In the genomic region with DNA sequence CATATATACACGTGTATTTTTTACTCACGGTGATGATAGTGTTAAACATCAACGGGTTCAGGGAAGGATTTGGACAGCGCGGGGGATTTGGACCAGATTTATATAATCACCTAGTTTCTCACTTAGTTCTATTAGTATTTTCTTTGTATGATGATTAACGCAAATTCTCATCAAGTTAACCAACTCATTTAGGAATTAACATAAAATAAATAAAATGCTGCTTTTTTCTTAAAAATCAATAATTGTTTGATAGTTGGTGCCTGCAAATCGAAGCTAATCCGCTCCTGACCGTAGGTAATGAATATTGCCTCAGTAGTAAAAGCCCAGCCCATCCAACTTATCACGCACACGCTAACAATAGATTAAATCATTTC, we compare ENCODE assay signal across 3 fruit fly cellular contexts.
TF ChIP-seq lines count a peak whose summit lies in the region.

No protein-coding gene starts in this region.

TF ChIP-seq in whole organism, adult, 20 proteins besides CTCF, POLR2A, EP300 and RAD21 (continued from another document):
- TF ChIP-seq bab1 (GFP tag; optimal IDR thresholded peaks at IDR 0.05; lab: Kevin White, UChicago): peak; percentile 46
- peak; percentile 96 for TF ChIP-seq CG12768 (GFP tag; optimal IDR thresholded peaks at IDR 0.05; lab: Kevin White, UChicago)
- peak; percentile 95 for TF ChIP-seq CG7101 (tag; optimal IDR thresholded peaks at IDR 0.05; lab: Kevin White, UChicago)

TF ChIP-seq in whole organism, embryonic, 481 proteins besides CTCF, POLR2A, EP300 and RAD21 (continued from another document and continues in another):
- peak; percentile 72 for TF ChIP-seq CG17612 (GFP tag; IDR thresholded peaks at IDR 0.05; lab: Robert Waterston, UW)
- peak; percentile 60 for TF ChIP-seq CG8281 (tag; optimal IDR thresholded peaks at IDR 0.05; lab: Kevin White, UChicago)
- TF ChIP-seq CG3163 (GFP tag; optimal IDR thresholded peaks at IDR 0.05; lab: Kevin White, UChicago): peak; percentile 42
- peak; percentile 89 for TF ChIP-seq ems (GFP tag; optimal IDR thresholded peaks at IDR 0.05; lab: Kevin White, UChicago)
- TF ChIP-seq peb (GFP tag; IDR thresholded peaks at IDR 0.05; lab: Robert Waterston, UW): peak; percentile 83
- no peak for TF ChIP-seq Lpt (GFP tag; optimal IDR thresholded peaks at IDR 0.05; lab: Kevin White, UChicago)
- TF ChIP-seq psq (GFP tag; optimal IDR thresholded peaks at IDR 0.05; lab: Kevin White, UChicago): no peak
- TF ChIP-seq B-H2 (GFP tag; optimal IDR thresholded peaks at IDR 0.05; lab: Kevin White, UChicago): peak; percentile 88
- peak; percentile 71 for TF ChIP-seq dimm (GFP tag; IDR thresholded peaks at IDR 0.05; lab: Robert Waterston, UW)
- TF ChIP-seq ewg (GFP tag; optimal IDR thresholded peaks at IDR 0.05; lab: Kevin White, UChicago): peak; percentile 49
- TF ChIP-seq CG15601 (tag; optimal IDR thresholded peaks at IDR 0.05; lab: Kevin White, UChicago): peak; percentile 46
- TF ChIP-seq trem (tag; optimal IDR thresholded peaks at IDR 0.05; lab: Kevin White, UChicago): peak; percentile 16
- TF ChIP-seq Neu2 (GFP tag; optimal IDR thresholded peaks at IDR 0.05; lab: Kevin White, UChicago; ENCODE audit: borderline replicate concordance): no peak
- peak; percentile 87 for TF ChIP-seq CG8924 (tag; optimal IDR thresholded peaks at IDR 0.05; lab: Kevin White, UChicago)
- TF ChIP-seq phol (tag; optimal IDR thresholded peaks at IDR 0.05; lab: Kevin White, UChicago): peak; percentile 79
- peak; percentile 57; the same call in 2 of the 3 replicates for TF ChIP-seq CG6175 (GFP tag; IDR thresholded peaks at IDR 0.05; lab: Robert Waterston, UW)
- TF ChIP-seq Dref (GFP tag; IDR thresholded peaks at IDR 0.05; lab: Robert Waterston, UW): no peak
- 0 out of 2 replicates have a peak, but pooled peaks have one; percentile 31 for TF ChIP-seq aop (GFP tag; IDR thresholded peaks at IDR 0.05; lab: Robert Waterston, UW)
- peak; percentile 54 for TF ChIP-seq CG6683 (GFP tag; optimal IDR thresholded peaks at IDR 0.05; lab: Kevin White, UChicago)
- TF ChIP-seq CG2202 (tag; optimal IDR thresholded peaks at IDR 0.05; lab: Kevin White, UChicago): no peak
- TF ChIP-seq CG15479 (GFP tag; optimal IDR thresholded peaks at IDR 0.05; lab: Kevin White, UChicago): no peak
- TF ChIP-seq CG12659 (GFP tag; optimal IDR thresholded peaks at IDR 0.05; lab: Kevin White, UChicago): peak; percentile 87
- no peak for TF ChIP-seq CG7271 (tag; optimal IDR thresholded peaks at IDR 0.05; lab: Kevin White, UChicago)
- no peak for TF ChIP-seq vnd (GFP tag; IDR thresholded peaks at IDR 0.05; lab: Robert Waterston, UW; ENCODE audit: partially characterized antibody)
- peak; percentile 90 for TF ChIP-seq CG3281 (GFP tag; optimal IDR thresholded peaks at IDR 0.05; lab: Kevin White, UChicago)
- TF ChIP-seq gcm2 (GFP tag; optimal IDR thresholded peaks at IDR 0.05; lab: Kevin White, UChicago): no peak
- no peak for TF ChIP-seq gfzf (GFP tag; optimal IDR thresholded peaks at IDR 0.05; lab: Kevin White, UChicago)
- peak; percentile 42 for TF ChIP-seq onecut (GFP tag; IDR thresholded peaks at IDR 0.05; lab: Robert Waterston, UW)
- TF ChIP-seq cato (GFP tag; optimal IDR thresholded peaks at IDR 0.05; lab: Kevin White, UChicago; ENCODE audit: borderline replicate concordance): peak; percentile 32
- no peak for TF ChIP-seq CkIIα-i1 (GFP tag; IDR thresholded peaks at IDR 0.05; lab: Robert Waterston, UW)
- peak; percentile 91 for TF ChIP-seq Aef1 (GFP tag; IDR thresholded peaks at IDR 0.05; lab: Robert Waterston, UW)
- TF ChIP-seq HHEX (GFP tag; optimal IDR thresholded peaks at IDR 0.05; lab: Kevin White, UChicago): peak; percentile 85
- TF ChIP-seq MESR4 (GFP tag; optimal IDR thresholded peaks at IDR 0.05; lab: Kevin White, UChicago): no peak
- TF ChIP-seq pita (GFP tag; optimal IDR thresholded peaks at IDR 0.05; lab: Kevin White, UChicago): no peak
- TF ChIP-seq bsh (GFP tag; optimal IDR thresholded peaks at IDR 0.05; lab: Kevin White, UChicago): peak in 1 of 2 experiments; percentile 66
- peak; percentile 91 for TF ChIP-seq sisA (GFP tag; IDR thresholded peaks at IDR 0.05; lab: Robert Waterston, UW)
- peak; percentile 83 for TF ChIP-seq pum (GFP tag; optimal IDR thresholded peaks at IDR 0.05; lab: Kevin White, UChicago)
- peak; percentile 50; the same call in 1 of the 2 replicates for TF ChIP-seq MBD-R2 (GFP tag; IDR thresholded peaks at IDR 0.05; lab: Robert Waterston, UW)
- peak; percentile 70 for TF ChIP-seq CG17829 (tag; optimal IDR thresholded peaks at IDR 0.05; lab: Kevin White, UChicago)
- peak; percentile 47; the same call in 1 of the 3 replicates for TF ChIP-seq otp (GFP tag; IDR thresholded peaks at IDR 0.05; lab: Robert Waterston, UW)
- peak; percentile 94 for TF ChIP-seq sens (GFP tag; lab: Kevin White, UChicago)
- peak; percentile 47; the same call in 1 of the 3 replicates for TF ChIP-seq ci (GFP tag; IDR thresholded peaks at IDR 0.05; lab: Robert Waterston, UW)
- peak; percentile 81 for TF ChIP-seq CG16815 (GFP tag; optimal IDR thresholded peaks at IDR 0.05; lab: Kevin White, UChicago)
- no peak for TF ChIP-seq CG4707 (GFP tag; optimal IDR thresholded peaks at IDR 0.05; lab: Kevin White, UChicago)
- peak; percentile 14 for TF ChIP-seq CG31365 (tag; optimal IDR thresholded peaks at IDR 0.05; lab: Kevin White, UChicago)
- TF ChIP-seq CG32772 (GFP tag; IDR thresholded peaks at IDR 0.05; lab: Robert Waterston, UW): peak; percentile 81
- peak; percentile 83 for TF ChIP-seq unpg (GFP tag; optimal IDR thresholded peaks at IDR 0.05; lab: Kevin White, UChicago)
- TF ChIP-seq Hey (tag; optimal IDR thresholded peaks at IDR 0.05; lab: Kevin White, UChicago): no peak
- peak; percentile 82 for TF ChIP-seq Rx (GFP tag; IDR thresholded peaks at IDR 0.05; lab: Robert Waterston, UW)
- peak; percentile 75 for TF ChIP-seq pho (GFP tag; optimal IDR thresholded peaks at IDR 0.05; lab: Kevin White, UChicago)
- TF ChIP-seq CG7357 (GFP tag; IDR thresholded peaks at IDR 0.05; lab: Robert Waterston, UW): peak; percentile 78
- TF ChIP-seq Eip74EF (GFP tag; optimal IDR thresholded peaks at IDR 0.05; lab: Kevin White, UChicago): peak in 1 of 2 experiments; percentile 72
- no peak for TF ChIP-seq usp (GFP tag; optimal IDR thresholded peaks at IDR 0.05; lab: Kevin White, UChicago)
- TF ChIP-seq trh (GFP tag; optimal IDR thresholded peaks at IDR 0.05; lab: Kevin White, UChicago): peak; percentile 41
- peak; percentile 75 for TF ChIP-seq her (GFP tag; optimal IDR thresholded peaks at IDR 0.05; lab: Kevin White, UChicago)
- TF ChIP-seq CG10654 (GFP tag; optimal IDR thresholded peaks at IDR 0.05; lab: Kevin White, UChicago): peak; percentile 72
- TF ChIP-seq cg (GFP tag; optimal IDR thresholded peaks at IDR 0.05; lab: Kevin White, UChicago): no peak
- peak; percentile 74 for TF ChIP-seq CG18262 (tag; optimal IDR thresholded peaks at IDR 0.05; lab: Kevin White, UChicago)
- peak; percentile 57 for TF ChIP-seq CG13775 (GFP tag; optimal IDR thresholded peaks at IDR 0.05; lab: Kevin White, UChicago)
- peak; percentile 71 for TF ChIP-seq CG17385 (GFP tag; optimal IDR thresholded peaks at IDR 0.05; lab: Kevin White, UChicago)
- TF ChIP-seq CG9215 (GFP tag; IDR thresholded peaks at IDR 0.05; lab: Robert Waterston, UW): peak; percentile 91

TF ChIP-seq in whole organism, prepupa, 60 proteins besides CTCF, POLR2A, EP300 and RAD21 (continued from another document):
- TF ChIP-seq CG4318 (GFP tag; optimal IDR thresholded peaks at IDR 0.05; lab: Kevin White, UChicago) (no peak), cyc (GFP tag; optimal IDR thresholded peaks at IDR 0.05; lab: Kevin White, UChicago) (no peak), CG9139 (GFP tag; optimal IDR thresholded peaks at IDR 0.05; lab: Kevin White, UChicago) (no peak), achi (GFP tag; optimal IDR thresholded peaks at IDR 0.05; lab: Kevin White, UChicago) (no peak), CG6792 (GFP tag; optimal IDR thresholded peaks at IDR 0.05; lab: Kevin White, UChicago) (no peak), Gug (GFP tag; IDR thresholded peaks at IDR 0.05; lab: Robert Waterston, UW) (no peak), CG10631 (GFP tag; optimal IDR thresholded peaks at IDR 0.05; lab: Kevin White, UChicago) (peak; percentile 3), CG10669 (GFP tag; optimal IDR thresholded peaks at IDR 0.05; lab: Kevin White, UChicago) (no peak), CG8319 (GFP tag; optimal IDR thresholded peaks at IDR 0.05; lab: Kevin White, UChicago) (no peak), pdm3 (GFP tag; optimal IDR thresholded peaks at IDR 0.05; lab: Kevin White, UChicago) (no peak), CG8632 (GFP tag; optimal IDR thresholded peaks at IDR 0.05; lab: Kevin White, UChicago) (no peak), CG31627 (GFP tag; optimal IDR thresholded peaks at IDR 0.05; lab: Kevin White, UChicago) (no peak), CG1621 (tag; optimal IDR thresholded peaks at IDR 0.05; lab: Kevin White, UChicago) (no peak), fd59A (GFP tag; optimal IDR thresholded peaks at IDR 0.05; lab: Kevin White, UChicago) (no peak), CG15336 (GFP tag; IDR thresholded peaks at IDR 0.05; lab: Robert Waterston, UW) (no peak), topi (GFP tag; optimal IDR thresholded peaks at IDR 0.05; lab: Kevin White, UChicago) (no peak), esn (GFP tag; optimal IDR thresholded peaks at IDR 0.05; lab: Kevin White, UChicago) (no peak), Smox (GFP tag; optimal IDR thresholded peaks at IDR 0.05; lab: Kevin White, UChicago) (no peak), CG11294 (GFP tag; IDR thresholded peaks at IDR 0.05; lab: Robert Waterston, UW) (no peak), lz (GFP tag; optimal IDR thresholded peaks at IDR 0.05; lab: Kevin White, UChicago) (no peak), dsx (GFP tag; optimal IDR thresholded peaks at IDR 0.05; lab: Kevin White, UChicago; ENCODE audit: poor library complexity, severe bottlenecking) (no peak), ss (GFP tag; optimal IDR thresholded peaks at IDR 0.05; lab: Kevin White, UChicago) (no peak), CG3032 (tag; optimal IDR thresholded peaks at IDR 0.05; lab: Kevin White, UChicago) (no peak), fd85E (GFP tag; optimal IDR thresholded peaks at IDR 0.05; lab: Kevin White, UChicago) (no peak), CG6808 (GFP tag; optimal IDR thresholded peaks at IDR 0.05; lab: Kevin White, UChicago) (no peak), net (GFP tag; optimal IDR thresholded peaks at IDR 0.05; lab: Kevin White, UChicago) (no peak), Ets21C (GFP tag; optimal IDR thresholded peaks at IDR 0.05; lab: Kevin White, UChicago) (no peak), svp (GFP tag; lab: Kevin White, UChicago) (peak; percentile 62), Eip78C (GFP tag; lab: Kevin White, UChicago) (peak; percentile 33), Sox15 (GFP tag; optimal IDR thresholded peaks at IDR 0.05; lab: Kevin White, UChicago) (no peak), CG3919 (GFP tag; optimal IDR thresholded peaks at IDR 0.05; lab: Kevin White, UChicago) (no peak), CG8119 (GFP tag; IDR thresholded peaks at IDR 0.05; lab: Robert Waterston, UW) (no peak), CG6854 (GFP tag; optimal IDR thresholded peaks at IDR 0.05; lab: Kevin White, UChicago) (no peak), salr (GFP tag; optimal IDR thresholded peaks at IDR 0.05; lab: Kevin White, UChicago) (no peak), CG34406 (GFP tag; optimal IDR thresholded peaks at IDR 0.05; lab: Kevin White, UChicago) (no peak), Lpt (GFP tag; optimal IDR thresholded peaks at IDR 0.05; lab: Kevin White, UChicago) (no peak), Met (GFP tag; optimal IDR thresholded peaks at IDR 0.05; lab: Kevin White, UChicago) (no peak), Eip75B (GFP tag; optimal IDR thresholded peaks at IDR 0.05; lab: Kevin White, UChicago) (no peak), CG32006 (GFP tag; optimal IDR thresholded peaks at IDR 0.05; lab: Kevin White, UChicago) (no peak), fkh (GFP tag; optimal IDR thresholded peaks at IDR 0.05; lab: Kevin White, UChicago) (peak; percentile 68), acj6 (GFP tag; optimal IDR thresholded peaks at IDR 0.05; lab: Kevin White, UChicago) (no peak)
